Worm (Caenorhabditis elegans) whole organism, L4 larva: Measurements from ENCODE around the gene grl-11.

Experiments used
- D1046.2 ChIP-seq: fragments of 200-800 bp; sonication (Bioruptor generic); IDR thresholded peaks from 2 replicates; pipeline ENCODE4 v1.3.6; 2022; ENCODE audit warnings: missing genetic modification characterization, missing compliant biosample characterization
- F10B5.3 ChIP-seq: sonication (generic microtip); optimal IDR thresholded peaks from 2 replicates; lab custom pipeline; 2016; ENCODE audit warnings: mild to moderate bottlenecking, missing genetic modification characterization, missing compliant biosample characterization
- F44E2.7 ChIP-seq: fragments of 200-800 bp; sonication (Bioruptor generic); IDR thresholded peaks from 2 replicates; pipeline ENCODE4 v2.1.2; 2022; ENCODE audit warnings: missing genetic modification characterization, missing compliant biosample characterization
- aha-1 ChIP-seq: fragments of 150-350 bp; peaks from one replicate; lab custom pipeline; 2014; ENCODE audit warnings: missing biosample characterization, missing genetic modification characterization
- attf-4 ChIP-seq: sonication (generic microtip); optimal IDR thresholded peaks from 3 replicates; lab custom pipeline; 2017; ENCODE audit warnings: missing biosample characterization, missing genetic modification characterization
- ceh-28 ChIP-seq: fragments of 150-350 bp; optimal IDR thresholded peaks from 2 replicates; lab custom pipeline; 2014; ENCODE audit warnings: missing biosample characterization, missing genetic modification reagents, missing genetic modification characterization
- ceh-82 ChIP-seq: sonication (generic microtip); optimal IDR thresholded peaks from 2 replicates; lab custom pipeline; 2017; ENCODE audit warnings: missing biosample characterization, missing genetic modification characterization
- daf-16 ChIP-seq, 3 experiments: sonication (generic microtip); optimal IDR thresholded peaks; 2 replicates each; lab custom pipeline; 2016 to 2017; ENCODE audit warnings: missing genetic modification characterization in 3 of 3, missing genetic modification reagents in 3 of 3, mild to moderate bottlenecking in 2 of 3, missing compliant biosample characterization in 2 of 3, missing biosample characterization in 1 of 3, moderate library complexity in 1 of 3
- daf-19 ChIP-seq: fragments of 200-800 bp; sonication (Bioruptor generic); conservative IDR thresholded peaks from 2 replicates; pipeline ENCODE4 v1.3.6; 2022; ENCODE audit warnings: missing genetic modification characterization, missing compliant biosample characterization
- dmd-8 ChIP-seq: fragments of 200-800 bp; sonication (Bioruptor generic); IDR thresholded peaks from 2 replicates; pipeline ENCODE4 v1.3.6; 2022; ENCODE audit warnings: missing genetic modification characterization, missing compliant biosample characterization
- dmd-9 ChIP-seq: fragments of 200-800 bp; sonication (Bioruptor generic); IDR thresholded peaks from 2 replicates; pipeline ENCODE4 v1.3.6; 2022; ENCODE audit warnings: missing genetic modification reagents, missing genetic modification characterization, missing compliant biosample characterization
- dpl-1 ChIP-seq: fragments of 150-350 bp; optimal IDR thresholded peaks from 2 replicates; lab custom pipeline; 2014; ENCODE audit warnings: missing biosample characterization, missing genetic modification reagents, missing genetic modification characterization
- duxl-1 ChIP-seq: sonication (generic microtip); optimal IDR thresholded peaks from 2 replicates; lab custom pipeline; 2016; ENCODE audit warnings: mild to moderate bottlenecking, missing genetic modification characterization, moderate library complexity, missing compliant biosample characterization; ENCODE audit not compliant: poor library complexity
- egl-27 ChIP-seq: sonication (generic microtip); optimal IDR thresholded peaks from 3 replicates; lab custom pipeline; 2017; ENCODE audit warnings: missing biosample characterization, missing genetic modification reagents, missing genetic modification characterization
- hif-1 ChIP-seq, 2 experiments: sonication (generic microtip); optimal IDR thresholded peaks; 2 replicates each; lab custom pipeline; 2016 to 2017; ENCODE audit warnings: missing compliant biosample characterization in 2 of 2, missing genetic modification characterization in 2 of 2, missing genetic modification reagents in 2 of 2, missing genotype in 2 of 2, mild to moderate bottlenecking in 1 of 2
- hlh-11 ChIP-seq: fragments of 200-800 bp; sonication (Bioruptor generic); optimal IDR thresholded peaks from 2 replicates; lab custom pipeline; 2018; ENCODE audit warnings: mild to moderate bottlenecking, missing genetic modification characterization, missing compliant biosample characterization
- hlh-30 ChIP-seq: sonication (generic microtip); optimal IDR thresholded peaks from 2 replicates; lab custom pipeline; 2017; ENCODE audit warnings: antibody characterized with exemption, mild to moderate bottlenecking, missing genetic modification characterization, missing compliant biosample characterization; ENCODE audit not compliant: insufficient read depth
- hmg-1.1 ChIP-seq: fragments of 200-800 bp; sonication (Bioruptor generic); IDR thresholded peaks from 2 replicates; pipeline ENCODE4 v1.3.6; 2022; ENCODE audit warnings: missing genetic modification reagents, missing genetic modification characterization, missing compliant biosample characterization
- lin-29 ChIP-seq: fragments of 200-800 bp; sonication (Bioruptor generic); IDR thresholded peaks from 2 replicates; pipeline ENCODE4 v1.3.6; 2022; ENCODE audit warnings: missing genetic modification reagents, missing genetic modification characterization, missing compliant biosample characterization
- lin-38 ChIP-seq: fragments of 200-800 bp; sonication (Bioruptor generic); IDR thresholded peaks from 2 replicates; pipeline ENCODE4 v1.3.6; 2022; ENCODE audit warnings: missing genetic modification reagents, missing genetic modification characterization, missing compliant biosample characterization
- lsy-2 ChIP-seq, 2 experiments: fragments of 150-350 bp in 1 of 2; sonication (generic microtip) in 1 of 2; optimal IDR thresholded peaks; 2 replicates each; lab custom pipeline; 2014 to 2017; ENCODE audit warnings: missing biosample characterization in 2 of 2, missing genetic modification characterization in 2 of 2
- mes-2 ChIP-seq: sonication (generic microtip); optimal IDR thresholded peaks from 2 replicates; lab custom pipeline; 2016; ENCODE audit warnings: missing genotype, mild to moderate bottlenecking, missing genetic modification characterization, missing compliant biosample characterization; ENCODE audit not compliant: poor library complexity, severe bottlenecking
- nhr-11 ChIP-seq: fragments of 150-350 bp; optimal IDR thresholded peaks from 2 replicates; lab custom pipeline; 2014; ENCODE audit warnings: missing biosample characterization, missing genetic modification characterization
- nhr-76 ChIP-seq: fragments of 150-350 bp; optimal IDR thresholded peaks from 2 replicates; lab custom pipeline; 2014; ENCODE audit warnings: missing biosample characterization, missing genetic modification characterization
- sdz-12 ChIP-seq: fragments of 200-800 bp; sonication (Bioruptor generic); optimal IDR thresholded peaks from 2 replicates; lab custom pipeline; 2018; ENCODE audit warnings: mild to moderate bottlenecking, missing genetic modification characterization, missing compliant biosample characterization
- set-16 ChIP-seq: fragments of 200-800 bp; sonication (Bioruptor generic); IDR thresholded peaks from 2 replicates; pipeline ENCODE4 v1.3.6; 2022; ENCODE audit warnings: missing genetic modification reagents, missing genetic modification characterization, missing compliant biosample characterization
- tra-1 ChIP-seq: fragments of 200-800 bp; sonication (Bioruptor generic); IDR thresholded peaks from 2 replicates; pipeline ENCODE4 v1.3.6; 2022; ENCODE audit warnings: missing genetic modification reagents, missing genetic modification characterization, missing compliant biosample characterization
- unc-39 ChIP-seq: sonication (generic microtip); optimal IDR thresholded peaks from 2 replicates; lab custom pipeline; 2017; ENCODE audit warnings: missing biosample characterization, missing genetic modification characterization
- unc-62 ChIP-seq, 3 experiments: fragments of 150-350 bp in 1 of 3; sonication (generic microtip); optimal IDR thresholded peaks in 2 of 3; peaks in 1 of 3; 1 replicate in 1 of 3; 2 replicates in 2 of 3; lab custom pipeline; 2014 to 2017; ENCODE audit warnings: missing biosample characterization in 3 of 3, missing genetic modification characterization in 3 of 3, missing genetic modification reagents in 3 of 3, missing genotype in 1 of 3
- ztf-11 ChIP-seq: fragments of 150-350 bp; optimal IDR thresholded peaks from 2 replicates; lab custom pipeline; 2014; ENCODE audit warnings: missing biosample characterization, missing genetic modification characterization
- ztf-7 ChIP-seq: fragments of 150-350 bp; optimal IDR thresholded peaks from 2 replicates; lab custom pipeline; 2014; ENCODE audit warnings: missing biosample characterization, missing genetic modification characterization

Gene grl-11

DNA sequence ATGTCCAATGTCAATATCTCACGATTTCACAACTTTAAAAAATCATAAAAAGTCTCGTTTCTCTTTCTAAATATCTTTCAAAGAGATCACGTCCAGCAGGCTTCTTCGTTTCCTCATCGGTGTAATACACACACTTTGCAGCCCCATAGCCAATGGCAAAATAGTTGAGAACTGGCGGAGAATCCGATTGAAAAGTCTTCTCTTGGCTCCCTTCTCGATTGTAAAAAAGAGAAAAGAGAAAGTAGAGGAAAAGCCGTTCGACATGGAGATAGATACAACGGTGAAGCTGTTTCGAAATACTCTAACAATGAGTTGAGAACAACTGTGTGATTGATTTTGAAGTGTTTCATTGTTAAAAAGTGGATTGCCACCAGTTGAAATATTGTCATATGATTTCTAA is 33.6 kb upstream of the grl-11 start:
- TF ChIP-seq hlh-11 (tag; lab: Kevin White, UChicago) (no peak), ztf-7 (no peak), unc-39 (tag; lab: Kevin White, UChicago) (no peak), aha-1 (tag; lab: Kevin White, UChicago) (peak; percentile 19)

DNA sequence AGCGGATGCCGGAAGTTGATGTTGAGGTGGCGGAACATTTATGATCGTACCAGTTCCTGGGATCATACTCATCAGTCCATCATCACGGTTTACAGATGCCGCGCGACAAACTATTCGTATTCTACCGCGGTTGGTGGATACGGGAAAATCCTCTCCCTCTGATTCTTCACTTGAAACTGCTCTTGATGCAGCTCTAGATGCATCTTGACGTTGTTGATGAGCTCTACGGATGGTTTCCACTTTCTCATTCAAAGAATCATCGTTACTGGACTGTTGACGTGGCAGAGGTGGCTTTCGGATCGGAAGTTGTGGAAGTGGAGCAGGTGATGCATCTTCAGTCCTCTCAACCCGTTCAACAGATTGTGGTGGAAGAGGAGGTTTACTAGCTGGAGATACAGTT is 31.0 kb upstream of the grl-11 start:
- TF ChIP-seq aha-1 (tag; lab: Kevin White, UChicago) (peak; percentile 90), egl-27 (no peak)

DNA sequence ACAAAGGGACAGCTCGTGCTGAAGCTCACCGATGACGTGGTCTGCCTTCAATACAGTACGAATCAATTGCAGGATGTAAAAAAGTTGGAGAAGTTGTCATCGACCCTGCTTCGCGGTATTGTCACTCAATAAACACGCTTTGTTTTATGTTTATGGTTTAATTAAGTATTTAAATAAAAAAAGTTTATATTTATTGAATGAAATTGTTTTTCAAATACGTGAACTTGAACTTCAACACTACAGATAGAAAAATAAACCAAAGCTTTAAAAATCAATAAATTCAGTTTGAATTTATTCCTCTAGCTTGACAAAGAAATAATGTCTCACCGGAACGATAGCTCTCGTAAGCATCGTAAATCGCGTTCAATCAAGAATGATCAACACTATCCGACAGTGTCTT is 27.6 kb upstream of the grl-11 start, which contains the start of gene ZK512.8:
TSS of gene ZK512.8 (plus strand) at position 301 of the 400 bp plus-strand sequence.
- TF ChIP-seq F10B5.3 (tag; lab: Kevin White, UChicago): no peak
- TF ChIP-seq ceh-82 (tag; lab: Kevin White, UChicago): no peak
- TF ChIP-seq dmd-8 (GFP tag; lab: Robert Waterston, UW): no peak

DNA sequence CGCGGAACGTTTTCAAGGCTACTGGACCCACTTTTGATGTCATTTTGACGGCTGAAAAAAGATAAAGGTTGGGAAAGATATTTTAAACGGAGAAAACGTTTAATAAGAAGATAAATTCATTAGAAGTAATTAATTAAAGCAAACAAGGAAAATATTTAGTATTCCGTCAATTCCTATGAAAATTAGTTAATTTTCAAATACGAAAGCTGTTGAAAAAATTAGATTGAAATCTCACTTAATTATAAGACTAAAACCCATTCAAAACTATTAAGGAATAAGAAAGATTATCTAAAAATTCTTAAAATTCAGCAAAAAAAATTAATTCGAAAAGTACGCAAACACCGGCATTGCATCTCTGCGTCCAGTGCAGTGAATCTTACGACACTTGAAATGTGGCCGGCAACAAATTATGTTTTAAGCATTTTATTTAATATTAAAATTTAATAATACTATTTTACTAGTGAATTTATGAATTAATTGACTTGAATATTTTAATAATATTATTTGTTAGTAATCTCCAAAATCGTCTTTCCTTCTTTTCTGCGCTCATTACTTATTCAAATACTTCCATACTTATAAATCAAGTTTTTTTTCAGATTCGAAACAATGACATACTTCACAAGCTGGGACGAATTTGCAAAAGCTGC is 26.7 kb upstream of the grl-11 start, which contains the start of the genes ZK512.2 and ZK512.4:
TSS of gene ZK512.2 (minus strand) at position 51 of the 647 bp plus-strand sequence.
TSS of gene ZK512.4 (plus strand) at position 597 of the 647 bp plus-strand sequence.
- TF ChIP-seq lsy-2 (tag; optimal IDR thresholded peaks at IDR 0.05; lab: Kevin White, UChicago) (peak in 1 of 2 experiments; percentile 57), dpl-1 (peak; percentile 41), mes-2 (tag; lab: Kevin White, UChicago) (peak; percentile 60), duxl-1 (tag; lab: Kevin White, UChicago) (no peak), daf-16 (GFP tag; optimal IDR thresholded peaks at IDR 0.05; lab: Kevin White, UChicago) (no peak), daf-16 (tag; optimal IDR thresholded peaks at IDR 0.05; lab: Kevin White, UChicago) (no peak), hlh-30 (tag; lab: Kevin White, UChicago) (peak; percentile 10)
- TF ChIP-seq, all 104 proteins: peak for 4

DNA sequence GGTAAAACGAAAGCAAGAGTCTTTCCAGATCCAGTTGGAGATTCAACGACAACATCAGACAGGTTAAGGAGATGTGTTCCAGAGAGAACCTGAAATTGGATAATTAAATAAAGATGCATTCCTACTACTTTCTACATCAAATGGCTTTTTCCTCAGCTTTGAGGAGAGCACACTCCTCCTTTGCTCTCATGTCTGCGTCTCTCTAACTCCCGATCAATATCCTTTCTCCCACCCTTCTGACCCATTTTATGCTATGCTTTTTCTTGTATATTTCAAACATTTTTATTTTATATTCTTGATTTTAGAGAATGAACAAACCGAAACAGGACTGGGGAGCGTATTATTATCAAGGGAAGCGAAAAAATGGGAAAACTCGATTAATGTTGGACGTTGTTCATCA is 25.7 kb upstream of the grl-11 start, which contains the start of gene ZK512.11:
TSS of gene ZK512.11 (plus strand) at position 301 of the 400 bp plus-strand sequence.
- TF ChIP-seq ceh-28 (tag; lab: Kevin White, UChicago) (no peak), lin-38 (GFP tag; lab: Robert Waterston, UW) (no peak), dmd-9 (no peak), nhr-76 (tag; lab: Kevin White, UChicago) (no peak), unc-62 (GFP tag; optimal IDR thresholded peaks at IDR 0.05 in 1 of 2; lab: Kevin White, UChicago) (no peak), unc-62 (tag; optimal IDR thresholded peaks at IDR 0.05; lab: Kevin White, UChicago) (no peak), lsy-2 (tag; optimal IDR thresholded peaks at IDR 0.05; lab: Kevin White, UChicago) (no peak), F44E2.7 (GFP tag; lab: Robert Waterston, UW) (no peak), sdz-12 (no peak), hlh-30 (tag; lab: Kevin White, UChicago) (no peak), tra-1 (GFP tag; lab: Robert Waterston, UW) (no peak), unc-39 (tag; lab: Kevin White, UChicago) (no peak), hif-1 (tag; optimal IDR thresholded peaks at IDR 0.05; lab: Kevin White, UChicago) (no peak), nhr-11 (tag; lab: Kevin White, UChicago) (no peak), D1046.2 (GFP tag; lab: Robert Waterston, UW) (no peak), hmg-1.1 (GFP tag; lab: Robert Waterston, UW) (no peak), attf-4 (no peak), ztf-11 (tag; lab: Kevin White, UChicago) (no peak), set-16 (no peak)

DNA sequence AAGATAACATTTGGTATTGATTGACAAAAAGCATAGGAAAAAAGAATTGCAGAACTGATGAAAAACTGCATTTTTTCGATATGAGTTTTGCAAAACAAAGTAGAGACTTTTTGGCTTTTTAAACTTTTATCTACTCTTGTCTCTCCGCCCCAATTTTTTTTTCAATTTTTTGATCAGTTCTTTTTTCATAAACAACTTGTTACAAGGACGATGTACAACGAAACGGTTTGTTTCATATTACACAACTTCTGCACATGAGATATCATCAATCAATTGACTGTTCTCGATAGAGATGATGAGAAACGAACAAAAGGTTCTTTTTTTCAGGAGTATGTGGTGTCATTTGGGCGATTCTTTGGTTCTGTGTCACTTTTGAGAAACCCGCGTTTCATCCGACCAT is 20.4 kb upstream of the grl-11 start, which contains the start of gene ZK512.7:
TSS of gene ZK512.7 (minus strand) at position 101 of the 400 bp plus-strand sequence.
- TF ChIP-seq daf-19 (GFP tag; lab: Robert Waterston, UW) (no peak), lin-29 (GFP tag; lab: Robert Waterston, UW) (no peak), unc-62 (GFP tag; optimal IDR thresholded peaks at IDR 0.05 in 1 of 2; lab: Kevin White, UChicago) (peak in 1 of 2 experiments; percentile 72), unc-62 (tag; optimal IDR thresholded peaks at IDR 0.05; lab: Kevin White, UChicago) (no peak)
